Worm (Caenorhabditis elegans) whole organism, L4 larva: ENCODE measurements around the gene F45E12.5.

Experiments used
- F26F4.8 ChIP-seq: fragments of 200-800 bp; sonication (Bioruptor generic); conservative IDR thresholded peaks from 2 replicates; pipeline ENCODE4 v1.3.6; 2022; ENCODE audit warnings: missing genetic modification characterization, missing compliant biosample characterization
- F44E2.7 ChIP-seq: fragments of 200-800 bp; sonication (Bioruptor generic); IDR thresholded peaks from 2 replicates; pipeline ENCODE4 v2.1.2; 2022; ENCODE audit warnings: missing genetic modification characterization, missing compliant biosample characterization
- T20F7.1 ChIP-seq: fragments of 200-800 bp; sonication (Bioruptor generic); optimal IDR thresholded peaks from 2 replicates; lab custom pipeline; 2018; ENCODE audit warnings: mild to moderate bottlenecking, missing genetic modification characterization, missing compliant biosample characterization
- T26A8.4 ChIP-seq: fragments of 200-800 bp; sonication (Bioruptor generic); IDR thresholded peaks from 2 replicates; pipeline ENCODE4 v1.3.6; 2022; ENCODE audit warnings: missing genetic modification characterization, missing compliant biosample characterization
- Y105C5A.15 ChIP-seq: fragments of 200-800 bp; sonication (Bioruptor generic); IDR thresholded peaks from 2 replicates; pipeline ENCODE4 v1.3.6; 2022; ENCODE audit warnings: missing genetic modification characterization, missing compliant biosample characterization
- Y48G9A.11 ChIP-seq: fragments of 200-800 bp; sonication (Bioruptor generic); IDR thresholded peaks from 2 replicates; pipeline ENCODE4 v1.3.6; 2022; ENCODE audit warnings: missing genetic modification reagents, missing genetic modification characterization, missing compliant biosample characterization
- ZK337.2 ChIP-seq: fragments of 200-800 bp; sonication (Bioruptor generic); IDR thresholded peaks from 2 replicates; pipeline ENCODE4 v1.3.6; 2022; ENCODE audit warnings: missing genetic modification reagents, missing genetic modification characterization, missing compliant biosample characterization
- aha-1 ChIP-seq: fragments of 150-350 bp; peaks from one replicate; lab custom pipeline; 2014; ENCODE audit warnings: missing biosample characterization, missing genetic modification characterization
- aly-2 ChIP-seq: sonication (generic microtip); optimal IDR thresholded peaks from 2 replicates; lab custom pipeline; 2018; ENCODE audit warnings: missing biosample characterization, missing genetic modification characterization
- arid-1 ChIP-seq: fragments of 200-800 bp; sonication (Bioruptor generic); conservative IDR thresholded peaks from 2 replicates; pipeline ENCODE4 v1.3.6; 2022; ENCODE audit warnings: missing genetic modification reagents, missing genetic modification characterization, missing compliant biosample characterization
- ceh-28 ChIP-seq: fragments of 150-350 bp; optimal IDR thresholded peaks from 2 replicates; lab custom pipeline; 2014; ENCODE audit warnings: missing biosample characterization, missing genetic modification reagents, missing genetic modification characterization
- ceh-82 ChIP-seq: sonication (generic microtip); optimal IDR thresholded peaks from 2 replicates; lab custom pipeline; 2017; ENCODE audit warnings: missing biosample characterization, missing genetic modification characterization
- dmd-6 ChIP-seq: fragments of 200-800 bp; sonication (Bioruptor generic); IDR thresholded peaks from 2 replicates; pipeline ENCODE4 v1.3.6; 2022; ENCODE audit warnings: missing genetic modification reagents, missing genetic modification characterization, missing compliant biosample characterization
- dmd-8 ChIP-seq: fragments of 200-800 bp; sonication (Bioruptor generic); IDR thresholded peaks from 2 replicates; pipeline ENCODE4 v1.3.6; 2022; ENCODE audit warnings: missing genetic modification characterization, missing compliant biosample characterization
- dpl-1 ChIP-seq: fragments of 150-350 bp; optimal IDR thresholded peaks from 2 replicates; lab custom pipeline; 2014; ENCODE audit warnings: missing biosample characterization, missing genetic modification reagents, missing genetic modification characterization
- dve-1 ChIP-seq: sonication (generic microtip); optimal IDR thresholded peaks from 2 replicates; lab custom pipeline; 2017; ENCODE audit warnings: antibody characterized with exemption, mild to moderate bottlenecking, missing genetic modification characterization, missing compliant biosample characterization; ENCODE audit not compliant: insufficient read depth
- gei-8 ChIP-seq: fragments of 200-800 bp; sonication (Bioruptor generic); optimal IDR thresholded peaks from 2 replicates; lab custom pipeline; 2018; ENCODE audit warnings: mild to moderate bottlenecking, missing genetic modification characterization, missing compliant biosample characterization
- hif-1 ChIP-seq, 2 experiments: sonication (generic microtip); optimal IDR thresholded peaks; 2 replicates each; lab custom pipeline; 2016 to 2017; ENCODE audit warnings: missing compliant biosample characterization in 2 of 2, missing genetic modification characterization in 2 of 2, missing genetic modification reagents in 2 of 2, missing genotype in 2 of 2, mild to moderate bottlenecking in 1 of 2
- hlh-11 ChIP-seq: fragments of 200-800 bp; sonication (Bioruptor generic); optimal IDR thresholded peaks from 2 replicates; lab custom pipeline; 2018; ENCODE audit warnings: mild to moderate bottlenecking, missing genetic modification characterization, missing compliant biosample characterization
- hlh-30 ChIP-seq: sonication (generic microtip); optimal IDR thresholded peaks from 2 replicates; lab custom pipeline; 2017; ENCODE audit warnings: antibody characterized with exemption, mild to moderate bottlenecking, missing genetic modification characterization, missing compliant biosample characterization; ENCODE audit not compliant: insufficient read depth
- lin-38 ChIP-seq: fragments of 200-800 bp; sonication (Bioruptor generic); IDR thresholded peaks from 2 replicates; pipeline ENCODE4 v1.3.6; 2022; ENCODE audit warnings: missing genetic modification reagents, missing genetic modification characterization, missing compliant biosample characterization
- lir-3 ChIP-seq: sonication (generic microtip); optimal IDR thresholded peaks from 2 replicates; lab custom pipeline; 2016; ENCODE audit warnings: mild to moderate bottlenecking, missing genetic modification characterization, missing compliant biosample characterization
- lsy-2 ChIP-seq, 2 experiments: fragments of 150-350 bp in 1 of 2; sonication (generic microtip) in 1 of 2; optimal IDR thresholded peaks; 2 replicates each; lab custom pipeline; 2014 to 2017; ENCODE audit warnings: missing biosample characterization in 2 of 2, missing genetic modification characterization in 2 of 2
- mdl-1 ChIP-seq, 2 experiments: fragments of 150-350 bp in 1 of 2; sonication (generic microtip) in 1 of 2; optimal IDR thresholded peaks; 2 replicates each; lab custom pipeline; 2014 to 2017; ENCODE audit warnings: missing biosample characterization in 2 of 2, missing genetic modification characterization in 2 of 2
- mdt-29 ChIP-seq: fragments of 200-800 bp; sonication (Bioruptor generic); IDR thresholded peaks from 2 replicates; pipeline ENCODE4 v1.3.6; 2022; ENCODE audit warnings: missing genetic modification reagents, missing genetic modification characterization, missing compliant biosample characterization
- mep-1 ChIP-seq: fragments of 150-350 bp; sonication (generic microtip); optimal IDR thresholded peaks from 3 replicates; lab custom pipeline; 2014; ENCODE audit warnings: missing biosample characterization, missing genetic modification characterization
- mxl-2 ChIP-seq: fragments of 200-800 bp; sonication (Bioruptor generic); conservative IDR thresholded peaks from 2 replicates; pipeline ENCODE4 v1.3.6; 2022; ENCODE audit warnings: missing genetic modification reagents, missing genetic modification characterization, missing compliant biosample characterization
- mxl-3 ChIP-seq: fragments of 200-800 bp; sonication (Bioruptor generic); optimal IDR thresholded peaks from 2 replicates; lab custom pipeline; 2018; ENCODE audit warnings: mild to moderate bottlenecking, missing genetic modification characterization, missing compliant biosample characterization
- nhr-11 ChIP-seq: fragments of 150-350 bp; optimal IDR thresholded peaks from 2 replicates; lab custom pipeline; 2014; ENCODE audit warnings: missing biosample characterization, missing genetic modification characterization
- nhr-111 ChIP-seq: fragments of 200-800 bp; sonication (Bioruptor generic); optimal IDR thresholded peaks from 2 replicates; lab custom pipeline; 2018; ENCODE audit warnings: mild to moderate bottlenecking, missing genetic modification characterization, missing compliant biosample characterization
- nhr-28 ChIP-seq: fragments of 150-350 bp; optimal IDR thresholded peaks from 2 replicates; lab custom pipeline; 2014; ENCODE audit warnings: missing biosample characterization, missing genetic modification characterization
- nhr-41 ChIP-seq: fragments of 200-800 bp; sonication (Bioruptor generic); IDR thresholded peaks from 2 replicates; pipeline ENCODE4 v1.3.6; 2022; ENCODE audit warnings: missing genetic modification reagents, missing genetic modification characterization, missing compliant biosample characterization
- nhr-48 ChIP-seq: sonication (generic microtip); optimal IDR thresholded peaks from 2 replicates; lab custom pipeline; 2016; ENCODE audit warnings: mild to moderate bottlenecking, missing genetic modification characterization, missing compliant biosample characterization
- nhr-6 ChIP-seq: fragments of 150-350 bp; optimal IDR thresholded peaks from 2 replicates; lab custom pipeline; 2014; ENCODE audit warnings: missing biosample characterization, missing genetic modification characterization
- pha-4 ChIP-seq, 2 experiments: fragments of 150-350 bp in 1 of 2; fragments of 200-800 bp in 1 of 2; sonication (Bioruptor generic) in 1 of 2; IDR thresholded peaks in 1 of 2; optimal IDR thresholded peaks in 1 of 2; 2 replicates each; pipeline versions ENCODE4 v1.3.6 to Lab custom; 2014 to 2022; ENCODE audit warnings: missing genetic modification characterization in 2 of 2, missing genetic modification reagents in 2 of 2, missing biosample characterization in 1 of 2, missing compliant biosample characterization in 1 of 2
- pqm-1 ChIP-seq: sonication (generic microtip); optimal IDR thresholded peaks from 2 replicates; lab custom pipeline; 2017; ENCODE audit warnings: missing biosample characterization, missing genetic modification characterization
- set-16 ChIP-seq: fragments of 200-800 bp; sonication (Bioruptor generic); IDR thresholded peaks from 2 replicates; pipeline ENCODE4 v1.3.6; 2022; ENCODE audit warnings: missing genetic modification reagents, missing genetic modification characterization, missing compliant biosample characterization
- tra-1 ChIP-seq: fragments of 200-800 bp; sonication (Bioruptor generic); IDR thresholded peaks from 2 replicates; pipeline ENCODE4 v1.3.6; 2022; ENCODE audit warnings: missing genetic modification reagents, missing genetic modification characterization, missing compliant biosample characterization
- unc-39 ChIP-seq: sonication (generic microtip); optimal IDR thresholded peaks from 2 replicates; lab custom pipeline; 2017; ENCODE audit warnings: missing biosample characterization, missing genetic modification characterization
- unc-62 ChIP-seq, 3 experiments: fragments of 150-350 bp in 1 of 3; sonication (generic microtip); optimal IDR thresholded peaks in 2 of 3; peaks in 1 of 3; 1 replicate in 1 of 3; 2 replicates in 2 of 3; lab custom pipeline; 2014 to 2017; ENCODE audit warnings: missing biosample characterization in 3 of 3, missing genetic modification characterization in 3 of 3, missing genetic modification reagents in 3 of 3, missing genotype in 1 of 3
- ztf-11 ChIP-seq: fragments of 150-350 bp; optimal IDR thresholded peaks from 2 replicates; lab custom pipeline; 2014; ENCODE audit warnings: missing biosample characterization, missing genetic modification characterization

F45E12.5 gene

DNA sequence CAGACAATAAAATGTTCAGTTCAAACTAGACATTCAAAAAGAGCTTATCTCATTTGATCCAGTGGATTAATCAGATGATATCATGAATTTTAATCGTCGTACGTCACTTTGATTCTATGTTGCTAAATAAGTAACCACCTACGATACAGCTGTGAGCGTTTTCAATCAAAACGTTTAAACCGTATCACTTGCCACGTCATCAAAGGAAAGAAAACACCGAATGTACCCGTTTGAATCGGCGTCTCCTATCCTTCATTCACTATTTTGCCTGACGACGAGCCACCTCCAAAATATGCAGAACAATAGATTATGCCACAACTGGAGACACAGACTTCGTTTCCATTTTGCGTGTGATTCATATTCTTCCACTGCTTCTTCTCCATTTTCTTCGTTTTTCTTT lies 35.9 kb upstream of the F45E12.5 start:
- TF ChIP-seq hlh-11 (tag; lab: Kevin White, UChicago), result peak; percentile 4
- peak in 1 of 2 experiments; percentile 98 for TF ChIP-seq unc-62 (GFP tag; optimal IDR thresholded peaks at IDR 0.05 in 1 of 2; lab: Kevin White, UChicago)
- TF ChIP-seq unc-62 (tag; optimal IDR thresholded peaks at IDR 0.05; lab: Kevin White, UChicago), result no peak
- TF ChIP-seq aha-1 (tag; lab: Kevin White, UChicago), result no peak

DNA sequence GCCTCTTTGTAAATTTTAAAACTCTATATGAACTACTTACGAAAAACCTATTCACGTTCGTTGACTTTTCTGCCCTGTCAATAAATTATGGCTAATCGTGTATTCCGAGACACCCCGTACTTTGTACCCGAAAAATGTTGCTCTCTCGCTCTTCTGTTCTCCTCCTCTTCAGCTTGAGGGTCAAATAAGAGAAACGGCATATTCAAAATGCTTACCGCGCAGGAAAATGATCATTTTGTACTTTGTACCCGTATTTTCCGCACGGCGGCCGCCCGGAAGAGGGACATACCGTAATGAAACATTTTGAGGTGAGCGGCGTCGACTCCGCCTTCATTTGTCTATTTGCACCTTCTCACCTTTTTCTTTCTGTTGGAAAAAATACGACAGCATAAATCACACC lies 33.8 kb upstream of the F45E12.5 start:
- no peak for TF ChIP-seq dpl-1 (GFP tag; lab: Kevin White, UChicago)
- TF ChIP-seq nhr-111 (GFP tag; lab: Kevin White, UChicago), result no peak
- TF ChIP-seq dve-1 (tag; lab: Kevin White, UChicago), result no peak
- no peak for TF ChIP-seq ceh-82 (tag; lab: Kevin White, UChicago)
- TF ChIP-seq T20F7.1 (GFP tag; lab: Kevin White, UChicago), result no peak
- no peak for TF ChIP-seq nhr-28 (tag; lab: Kevin White, UChicago)
- TF ChIP-seq hif-1 (tag; optimal IDR thresholded peaks at IDR 0.05; lab: Kevin White, UChicago), result no peak
- TF ChIP-seq F26F4.8 (GFP tag; lab: Robert Waterston, UW), result no peak
- TF ChIP-seq mdt-29 (GFP tag; lab: Robert Waterston, UW), result no peak
- no peak for TF ChIP-seq set-16 (GFP tag; lab: Robert Waterston, UW)
- TF ChIP-seq mxl-2 (GFP tag; lab: Robert Waterston, UW), result no peak
- no peak for TF ChIP-seq lir-3 (tag; lab: Kevin White, UChicago)
- TF ChIP-seq dmd-8 (GFP tag; lab: Robert Waterston, UW), result 0 out of 2 replicates have a peak, but pooled peaks have one; percentile 16
- peak; percentile 6 for TF ChIP-seq aha-1 (tag; lab: Kevin White, UChicago)
- no peak for TF ChIP-seq pha-4 (GFP tag; IDR thresholded peaks at IDR 0.05; lab: Robert Waterston, UW)
- no peak for TF ChIP-seq pha-4 (tag; optimal IDR thresholded peaks at IDR 0.05; lab: Kevin White, UChicago)
- no peak for TF ChIP-seq tra-1 (GFP tag; lab: Robert Waterston, UW)
- TF ChIP-seq F44E2.7, result no peak
- TF ChIP-seq dmd-6 (GFP tag; lab: Robert Waterston, UW), result no peak
- no peak for TF ChIP-seq lin-38
- no peak for TF ChIP-seq Y48G9A.11 (GFP tag; lab: Robert Waterston, UW)
- TF ChIP-seq T26A8.4 (GFP tag; lab: Robert Waterston, UW), result 0 out of 2 replicates have a peak, but pooled peaks have one; percentile 8

DNA sequence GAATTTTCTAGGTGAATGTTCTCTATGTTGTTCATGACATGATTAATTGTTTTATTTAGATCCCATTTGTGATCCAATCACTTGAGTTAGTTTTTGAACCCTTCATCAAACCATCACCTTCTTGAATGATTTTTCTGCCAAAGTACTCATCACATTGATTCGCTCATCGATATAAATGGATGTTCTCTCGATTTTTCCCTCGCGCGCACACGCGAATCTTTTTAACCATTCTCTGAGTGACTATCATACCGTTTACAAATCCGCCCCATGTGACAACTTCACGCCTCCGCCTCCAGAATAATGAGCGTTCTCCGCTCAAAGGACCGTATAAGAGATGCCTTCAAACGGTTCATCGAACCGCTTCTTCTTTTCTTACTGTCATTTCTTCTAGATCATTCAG lies 33.0 kb upstream of the F45E12.5 start:
- TF ChIP-seq set-16 (GFP tag; lab: Robert Waterston, UW) (no peak), aly-2 (tag; lab: Kevin White, UChicago) (no peak), pqm-1 (tag; lab: Kevin White, UChicago) (no peak), hlh-11 (tag; lab: Kevin White, UChicago) (peak; percentile 62), mdl-1 (tag; optimal IDR thresholded peaks at IDR 0.05; lab: Kevin White, UChicago) (peak; percentile 25 to 78), hlh-30 (tag; lab: Kevin White, UChicago) (peak; percentile 29), ZK337.2 (no peak), nhr-28 (tag; lab: Kevin White, UChicago) (peak; percentile 74), lsy-2 (tag; optimal IDR thresholded peaks at IDR 0.05; lab: Kevin White, UChicago) (no peak), Y105C5A.15 (GFP tag; lab: Robert Waterston, UW) (no peak), nhr-41 (no peak), gei-8 (no peak), nhr-11 (no peak), mdt-29 (GFP tag; lab: Robert Waterston, UW) (no peak), mxl-3 (peak; percentile 62), mep-1 (peak; percentile 13), nhr-6 (tag; lab: Kevin White, UChicago) (no peak), ceh-28 (tag; lab: Kevin White, UChicago) (no peak), T26A8.4 (GFP tag; lab: Robert Waterston, UW) (no peak), unc-39 (tag; lab: Kevin White, UChicago) (no peak), unc-62 (GFP tag; optimal IDR thresholded peaks at IDR 0.05 in 1 of 2; lab: Kevin White, UChicago) (peak in 1 of 2 experiments; percentile 98), unc-62 (tag; optimal IDR thresholded peaks at IDR 0.05; lab: Kevin White, UChicago) (no peak), aha-1 (tag; lab: Kevin White, UChicago) (peak; percentile 56), nhr-48 (tag; lab: Kevin White, UChicago) (peak; percentile 40), ztf-11 (tag; lab: Kevin White, UChicago) (no peak), arid-1 (GFP tag; lab: Robert Waterston, UW) (no peak), F26F4.8 (GFP tag; lab: Robert Waterston, UW) (no peak)
